5 fruit fly cellular contexts compared by ENCODE assay signal in the genomic region with DNA sequence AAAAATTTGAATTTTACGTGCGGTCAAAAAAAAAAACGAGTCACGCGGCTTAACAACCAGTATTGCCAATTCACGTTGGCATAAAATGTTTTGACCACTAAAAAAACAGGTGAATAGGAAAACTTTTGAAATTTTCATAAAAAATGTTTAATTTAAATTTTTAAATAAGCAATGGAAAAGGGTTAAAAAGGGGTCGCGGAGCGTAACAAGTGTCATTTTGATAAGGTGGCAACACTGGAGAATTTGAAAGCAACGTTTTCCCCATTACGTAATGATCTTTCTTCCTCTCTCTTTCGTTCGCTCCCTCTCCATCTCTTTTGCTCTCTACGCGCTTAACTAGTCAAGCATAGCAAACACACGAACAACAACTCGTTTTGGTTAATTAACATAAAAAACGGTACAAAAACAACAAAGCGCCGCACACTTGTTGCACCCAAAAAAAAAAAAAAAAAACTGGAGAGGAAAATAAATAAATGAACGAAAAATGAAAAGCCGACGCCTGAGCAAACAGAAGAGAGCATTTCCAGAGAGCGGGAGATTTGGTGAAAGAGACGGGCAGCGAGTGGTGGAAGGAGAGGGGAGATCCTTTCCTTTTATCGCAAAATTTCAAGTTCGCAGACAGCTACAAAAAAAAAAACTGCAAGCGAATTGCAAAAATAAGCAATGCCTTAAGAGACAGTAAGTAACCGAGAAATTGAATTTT.
TF ChIP-seq lines count a peak whose summit lies in the region.

No protein-coding gene starts in this region.

- TF ChIP-seq CTCF in whole organism, embryonic (GFP tag; optimal IDR thresholded peaks at IDR 0.05; lab: Kevin White, UChicago), result peak; percentile 24

TF ChIP-seq in whole organism, adult, 20 proteins besides CTCF, POLR2A, EP300 and RAD21 (continues in another document):
- TF ChIP-seq CG14711 (tag; optimal IDR thresholded peaks at IDR 0.05; lab: Kevin White, UChicago) (peak; percentile 96), ovo (GFP tag; optimal IDR thresholded peaks at IDR 0.05; lab: Kevin White, UChicago) (no peak), CG11617 (GFP tag; optimal IDR thresholded peaks at IDR 0.05; lab: Kevin White, UChicago) (peak; percentile 60), CG7101 (tag; optimal IDR thresholded peaks at IDR 0.05; lab: Kevin White, UChicago) (peak; percentile 76), Hr96 (GFP tag; optimal IDR thresholded peaks at IDR 0.05; lab: Kevin White, UChicago) (no peak), CG5204 (GFP tag; optimal IDR thresholded peaks at IDR 0.05; lab: Kevin White, UChicago) (peak; percentile 16), Crg-1 (GFP tag; optimal IDR thresholded peaks at IDR 0.05; lab: Kevin White, UChicago) (peak; percentile 42), CG7045 (GFP tag; optimal IDR thresholded peaks at IDR 0.05; lab: Kevin White, UChicago) (peak; percentile 38), toe (GFP tag; optimal IDR thresholded peaks at IDR 0.05; lab: Kevin White, UChicago) (peak; percentile 38), Clk (GFP tag; optimal IDR thresholded peaks at IDR 0.05; lab: Kevin White, UChicago) (peak; percentile 28), kay (GFP tag; lab: Kevin White, UChicago; ENCODE audit: borderline replicate concordance) (peak; percentile 96), CG12768 (GFP tag; optimal IDR thresholded peaks at IDR 0.05; lab: Kevin White, UChicago) (no peak), cic (GFP tag; optimal IDR thresholded peaks at IDR 0.05; lab: Kevin White, UChicago) (no peak), CG1620 (GFP tag; optimal IDR thresholded peaks at IDR 0.05; lab: Kevin White, UChicago) (peak; percentile 21), CG33017 (tag; optimal IDR thresholded peaks at IDR 0.05; lab: Kevin White, UChicago) (peak; percentile 71), Mnt (GFP tag; optimal IDR thresholded peaks at IDR 0.05; lab: Kevin White, UChicago) (peak; percentile 15)

TF ChIP-seq in whole organism, embryonic, 481 proteins besides CTCF, POLR2A, EP300 and RAD21 (continues in another document):
- TF ChIP-seq nerfin-2 (GFP tag; IDR thresholded peaks at IDR 0.05; lab: Robert Waterston, UW; ENCODE audit: partially characterized antibody) (no peak), Dll (GFP tag; IDR thresholded peaks at IDR 0.05; lab: Robert Waterston, UW; ENCODE audit: partially characterized antibody) (no peak), CG8944 (GFP tag; optimal IDR thresholded peaks at IDR 0.05; lab: Kevin White, UChicago) (peak; percentile 32), yki (optimal IDR thresholded peaks at IDR 0.05; lab: Kevin White, UChicago) (no peak), Rfx (GFP tag; IDR thresholded peaks at IDR 0.05; lab: Robert Waterston, UW) (peak; percentile 68), tgo (GFP tag; IDR thresholded peaks at IDR 0.05; lab: Robert Waterston, UW) (peak; percentile 56), Hr51 (GFP tag; optimal IDR thresholded peaks at IDR 0.05; lab: Kevin White, UChicago) (peak; percentile 9 to 89), bab2 (GFP tag; optimal IDR thresholded peaks at IDR 0.05; lab: Kevin White, UChicago) (peak; percentile 58), Ssrp (tag; optimal IDR thresholded peaks at IDR 0.05; lab: Kevin White, UChicago) (peak; percentile 82), twi (tag; optimal IDR thresholded peaks at IDR 0.05; lab: Kevin White, UChicago) (peak; percentile 41), grn (GFP tag; optimal IDR thresholded peaks at IDR 0.05; lab: Kevin White, UChicago) (peak; percentile 10), Med (GFP tag; lab: Kevin White, UChicago) (peak; percentile 93), CG17359 (tag; optimal IDR thresholded peaks at IDR 0.05; lab: Kevin White, UChicago) (peak; percentile 92), Xbp1 (GFP tag; optimal IDR thresholded peaks at IDR 0.05; lab: Kevin White, UChicago) (peak; percentile 76), CG32532 (GFP tag; IDR thresholded peaks at IDR 0.05; lab: Robert Waterston, UW) (peak; percentile 68; the same call in 1 of the 2 replicates), CG15269 (tag; optimal IDR thresholded peaks at IDR 0.05; lab: Kevin White, UChicago) (peak; percentile 79), ERR (GFP tag; optimal IDR thresholded peaks at IDR 0.05; lab: Kevin White, UChicago) (no peak)

TF ChIP-seq in whole organism, prepupa, 60 proteins besides CTCF, POLR2A, EP300 and RAD21 (continues in another document):
- TF ChIP-seq CG11902 (GFP tag; optimal IDR thresholded peaks at IDR 0.05; lab: Kevin White, UChicago) (no peak), CG10631 (GFP tag; optimal IDR thresholded peaks at IDR 0.05; lab: Kevin White, UChicago) (peak; percentile 63), CG34406 (GFP tag; optimal IDR thresholded peaks at IDR 0.05; lab: Kevin White, UChicago) (peak; percentile 71), Gug (GFP tag; IDR thresholded peaks at IDR 0.05; lab: Robert Waterston, UW) (peak; percentile 63), Eip75B (GFP tag; optimal IDR thresholded peaks at IDR 0.05; lab: Kevin White, UChicago) (peak; percentile 70), salr (GFP tag; optimal IDR thresholded peaks at IDR 0.05; lab: Kevin White, UChicago) (peak in 1 of 2 experiments; percentile 48), Sox15 (GFP tag; optimal IDR thresholded peaks at IDR 0.05; lab: Kevin White, UChicago) (peak; percentile 45), vri (GFP tag; optimal IDR thresholded peaks at IDR 0.05; lab: Kevin White, UChicago) (peak; percentile 95), CG31627 (GFP tag; optimal IDR thresholded peaks at IDR 0.05; lab: Kevin White, UChicago) (peak; percentile 84), lz (GFP tag; optimal IDR thresholded peaks at IDR 0.05; lab: Kevin White, UChicago) (peak; percentile 85), Ets96B (tag; optimal IDR thresholded peaks at IDR 0.05; lab: Kevin White, UChicago) (peak; percentile 6), fd59A (GFP tag; optimal IDR thresholded peaks at IDR 0.05; lab: Kevin White, UChicago) (no peak), fd85E (GFP tag; optimal IDR thresholded peaks at IDR 0.05; lab: Kevin White, UChicago) (peak; percentile 26), Smox (GFP tag; optimal IDR thresholded peaks at IDR 0.05; lab: Kevin White, UChicago) (peak; percentile 85), ss (GFP tag; optimal IDR thresholded peaks at IDR 0.05; lab: Kevin White, UChicago) (peak; percentile 7 to 17), Lpt (GFP tag; optimal IDR thresholded peaks at IDR 0.05; lab: Kevin White, UChicago) (peak; percentile 74), CG4318 (GFP tag; optimal IDR thresholded peaks at IDR 0.05; lab: Kevin White, UChicago) (peak; percentile 82)

TF ChIP-seq in whole organism, pupa, 21 proteins besides CTCF, POLR2A, EP300 and RAD21 (continues in another document):
- TF ChIP-seq CG9948 (tag; optimal IDR thresholded peaks at IDR 0.05; lab: Kevin White, UChicago) (peak; percentile 66), CG4496 (GFP tag; IDR thresholded peaks at IDR 0.05; lab: Robert Waterston, UW) (peak; percentile 81), Pif1A (GFP tag; optimal IDR thresholded peaks at IDR 0.05; lab: Kevin White, UChicago) (peak; percentile 68), CG12605 (GFP tag; IDR thresholded peaks at IDR 0.05; lab: Robert Waterston, UW) (peak; percentile 69), D1 (tag; optimal IDR thresholded peaks at IDR 0.05; lab: Kevin White, UChicago) (no peak), CG15710 (tag; optimal IDR thresholded peaks at IDR 0.05; lab: Kevin White, UChicago) (peak; percentile 34), EcR (GFP tag; optimal IDR thresholded peaks at IDR 0.05; lab: Kevin White, UChicago) (no peak), CG8159 (tag; optimal IDR thresholded peaks at IDR 0.05; lab: Kevin White, UChicago) (peak; percentile 64), fd96Ca (GFP tag; IDR thresholded peaks at IDR 0.05; lab: Robert Waterston, UW) (peak; percentile 77), gl (tag; optimal IDR thresholded peaks at IDR 0.05; lab: Kevin White, UChicago) (no peak), Pif1B (GFP tag; optimal IDR thresholded peaks at IDR 0.05; lab: Kevin White, UChicago) (peak; percentile 63), CG32121 (GFP tag; IDR thresholded peaks at IDR 0.05; lab: Robert Waterston, UW) (peak; percentile 87), CG14655 (GFP tag; optimal IDR thresholded peaks at IDR 0.05; lab: Kevin White, UChicago) (peak; percentile 73), CG17806 (tag; optimal IDR thresholded peaks at IDR 0.05; lab: Kevin White, UChicago) (peak; percentile 37), CG8301 (tag; optimal IDR thresholded peaks at IDR 0.05; lab: Kevin White, UChicago) (peak; percentile 74), CG34367 (tag; optimal IDR thresholded peaks at IDR 0.05; lab: Kevin White, UChicago) (peak; percentile 38), Snoo (tag; optimal IDR thresholded peaks at IDR 0.05; lab: Kevin White, UChicago) (peak; percentile 72), rn (GFP tag; IDR thresholded peaks at IDR 0.05; lab: Robert Waterston, UW) (0 out of 2 replicates have a peak, but pooled peaks have one; percentile 7), Ets98B (GFP tag; IDR thresholded peaks at IDR 0.05; lab: Robert Waterston, UW) (peak; percentile 83)

TF ChIP-seq in whole organism, wandering third instar larva, 38 proteins besides CTCF, POLR2A, EP300 and RAD21 (continues in another document):
- TF ChIP-seq rgr (GFP tag; optimal IDR thresholded peaks at IDR 0.05; lab: Kevin White, UChicago), result peak; percentile 84
- peak; percentile 61 for TF ChIP-seq CG32264 (GFP tag; optimal IDR thresholded peaks at IDR 0.05; lab: Kevin White, UChicago)
- peak; percentile 80 for TF ChIP-seq sv (GFP tag; optimal IDR thresholded peaks at IDR 0.05; lab: Kevin White, UChicago)
- TF ChIP-seq dl (GFP tag; optimal IDR thresholded peaks at IDR 0.05; lab: Kevin White, UChicago; ENCODE audit: insufficient read depth in 1 of 2, partially characterized antibody in 2 of 2), result peak in 1 of 2 experiments; percentile 60
- peak; percentile 32 for TF ChIP-seq woc (GFP tag; optimal IDR thresholded peaks at IDR 0.05; lab: Kevin White, UChicago)
- TF ChIP-seq Hr83 (GFP tag; optimal IDR thresholded peaks at IDR 0.05; lab: Kevin White, UChicago; ENCODE audit: poor library complexity, severe bottlenecking), result no peak
- peak; percentile 81 for TF ChIP-seq fru (GFP tag; optimal IDR thresholded peaks at IDR 0.05; lab: Kevin White, UChicago)
- no peak for TF ChIP-seq lola (GFP tag; optimal IDR thresholded peaks at IDR 0.05; lab: Kevin White, UChicago)
- peak; percentile 67 for TF ChIP-seq psq (GFP tag; optimal IDR thresholded peaks at IDR 0.05; lab: Kevin White, UChicago)
- no peak for TF ChIP-seq Myc (optimal IDR thresholded peaks at IDR 0.05; lab: Kevin White, UChicago)
- TF ChIP-seq dmrt93B (GFP tag; optimal IDR thresholded peaks at IDR 0.05; lab: Kevin White, UChicago), result peak; percentile 52
- no peak for TF ChIP-seq Hr78 (GFP tag; optimal IDR thresholded peaks at IDR 0.05; lab: Kevin White, UChicago)
- no peak for TF ChIP-seq pan (optimal IDR thresholded peaks at IDR 0.05; lab: Kevin White, UChicago)
- TF ChIP-seq GATAd (GFP tag; optimal IDR thresholded peaks at IDR 0.05; lab: Kevin White, UChicago), result no peak
- TF ChIP-seq Rel (GFP tag; optimal IDR thresholded peaks at IDR 0.05; lab: Kevin White, UChicago), result no peak
- TF ChIP-seq Rel (tag; optimal IDR thresholded peaks at IDR 0.05; lab: Kevin White, UChicago), result peak; percentile 36
- peak; percentile 75 for TF ChIP-seq HLH106 (tag; optimal IDR thresholded peaks at IDR 0.05; lab: Kevin White, UChicago)
- peak; percentile 13 for TF ChIP-seq tai (GFP tag; optimal IDR thresholded peaks at IDR 0.05; lab: Kevin White, UChicago)
- TF ChIP-seq Abd-B (GFP tag; optimal IDR thresholded peaks at IDR 0.05; lab: Kevin White, UChicago), result no peak
- TF ChIP-seq Dfd (GFP tag; optimal IDR thresholded peaks at IDR 0.05; lab: Kevin White, UChicago), result no peak
